Fruit fly (Drosophila melanogaster): ENCODE measurements around the gene CG17746.

CG17746 gene

dm6 chr3L:3239033-3239752 lies at the start of gene CG17746 (continued):
- TF ChIP-seq hbn (GFP tag; IDR thresholded peaks at IDR 0.05; ENCODE audit: partially characterized antibody) (0 out of 2 replicates have a peak, but pooled peaks have one; percentile 32), Optix (GFP tag; IDR thresholded peaks at IDR 0.05) (no peak), CG10209 (GFP tag; optimal IDR thresholded peaks at IDR 0.05) (no peak), Usf (GFP tag; optimal IDR thresholded peaks at IDR 0.05) (no peak), vvl (GFP tag; IDR thresholded peaks at IDR 0.05) (peak; percentile 52), NK7.1 (GFP tag; optimal IDR thresholded peaks at IDR 0.05) (no peak), CG9437 (GFP tag; optimal IDR thresholded peaks at IDR 0.05) (no peak), wor (GFP tag; IDR thresholded peaks at IDR 0.05) (no peak), Nf-YA (GFP tag; IDR thresholded peaks at IDR 0.05) (no peak), CG4707 (GFP tag; optimal IDR thresholded peaks at IDR 0.05) (no peak), CG3407 (GFP tag; optimal IDR thresholded peaks at IDR 0.05) (no peak), gsb (GFP tag; IDR thresholded peaks at IDR 0.05) (no peak), CG31441 (GFP tag; IDR thresholded peaks at IDR 0.05) (no peak), chinmo (GFP tag; IDR thresholded peaks at IDR 0.05; ENCODE audit: partially characterized antibody) (0 out of 4 replicates have a peak, but pooled peaks have one; percentile 54), ab (GFP tag; optimal IDR thresholded peaks at IDR 0.05) (no peak), prd (optimal IDR thresholded peaks at IDR 0.05) (no peak), prd (GFP tag; IDR thresholded peaks at IDR 0.05) (no peak), wek (GFP tag; optimal IDR thresholded peaks at IDR 0.05) (no peak), CG7987 (GFP tag; optimal IDR thresholded peaks at IDR 0.05) (peak; percentile 58), CG2889 (GFP tag; IDR thresholded peaks at IDR 0.05) (no peak), bowl (GFP tag; IDR thresholded peaks at IDR 0.05) (no peak), CG6765 (GFP tag; optimal IDR thresholded peaks at IDR 0.05) (no peak), grau (tag; optimal IDR thresholded peaks at IDR 0.05) (peak; percentile 25), Fer3 (tag; optimal IDR thresholded peaks at IDR 0.05) (no peak), scrt (GFP tag; optimal IDR thresholded peaks at IDR 0.05) (no peak), gem (tag; optimal IDR thresholded peaks at IDR 0.05) (no peak), CG17568 (GFP tag; optimal IDR thresholded peaks at IDR 0.05) (no peak), Ptx1 (GFP tag; IDR thresholded peaks at IDR 0.05) (no peak), CG6689 (GFP tag; IDR thresholded peaks at IDR 0.05) (no peak), Asciz (GFP tag; optimal IDR thresholded peaks at IDR 0.05) (no peak), CG10274 (GFP tag; optimal IDR thresholded peaks at IDR 0.05) (no peak), CG17328 (GFP tag; IDR thresholded peaks at IDR 0.05) (no peak), CG8388 (GFP tag; optimal IDR thresholded peaks at IDR 0.05) (no peak), Doc2 (GFP tag; IDR thresholded peaks at IDR 0.05) (no peak), CoRest (tag; optimal IDR thresholded peaks at IDR 0.05) (peak; percentile 60), Dp (GFP tag; optimal IDR thresholded peaks at IDR 0.05) (peak; percentile 99), Hr51 (GFP tag; optimal IDR thresholded peaks at IDR 0.05) (peak in 1 of 2 experiments; percentile 78), MBD-R2 (GFP tag; IDR thresholded peaks at IDR 0.05) (peak; percentile 80), CG14965 (GFP tag; optimal IDR thresholded peaks at IDR 0.05; ENCODE audit: borderline replicate concordance) (no peak), chm (GFP tag; IDR thresholded peaks at IDR 0.05) (no peak), pan (optimal IDR thresholded peaks at IDR 0.05) (no peak), pan (GFP tag; optimal IDR thresholded peaks at IDR 0.05 in 1 of 2, IDR thresholded peaks at IDR 0.05 in 1 of 2) (no peak), CG5245 (GFP tag; optimal IDR thresholded peaks at IDR 0.05) (no peak), CG9797 (GFP tag; optimal IDR thresholded peaks at IDR 0.05) (peak; percentile 93), sug (tag; optimal IDR thresholded peaks at IDR 0.05) (peak; percentile 23), B-H1 (GFP tag; IDR thresholded peaks at IDR 0.05) (no peak), E2f1 (GFP tag; IDR thresholded peaks at IDR 0.05) (0 out of 2 replicates have a peak, but pooled peaks have one; percentile 15), Bteb2 (GFP tag; optimal IDR thresholded peaks at IDR 0.05) (peak; percentile 45), bcd (GFP tag; optimal IDR thresholded peaks at IDR 0.05) (no peak), grn (GFP tag; optimal IDR thresholded peaks at IDR 0.05) (no peak)

Measured in whole organism, embryonic.